Worm (Caenorhabditis elegans): ENCODE measurements around the gene F09C8.2.

Gene F09C8.2

ce11 chrX:16124290-16124689 lies 22.5 kb downstream of the F09C8.2 start:
- TF ChIP-seq unc-39 (tag; optimal IDR thresholded peaks at IDR 0.05) (no peak), daf-16 (GFP tag; optimal IDR thresholded peaks at IDR 0.05) (no peak), daf-16 (tag; optimal IDR thresholded peaks at IDR 0.05) (peak; percentile 4), unc-130 (GFP tag; optimal IDR thresholded peaks at IDR 0.05) (no peak), egl-43 (GFP tag; IDR thresholded peaks at IDR 0.05) (0 out of 2 replicates have a peak, but pooled peaks have one; percentile 21), aha-1 (tag) (no peak), T26A8.4 (GFP tag; IDR thresholded peaks at IDR 0.05) (no peak), set-16 (GFP tag; IDR thresholded peaks at IDR 0.05) (peak; percentile 78)

ce11 chrX:16122628-16123027 lies 24.2 kb downstream of the F09C8.2 start:
- TF ChIP-seq php-3 (GFP tag; IDR thresholded peaks at IDR 0.05) (no peak), lin-29 (GFP tag; IDR thresholded peaks at IDR 0.05) (no peak), snpc-1.2 (GFP tag; IDR thresholded peaks at IDR 0.05) (no peak)

ce11 chrX:16117618-16118017 lies 29.2 kb downstream of the F09C8.2 start:
- no peak for TF ChIP-seq lin-13 (GFP tag; optimal IDR thresholded peaks at IDR 0.05)
- no peak for TF ChIP-seq cey-2 (tag; optimal IDR thresholded peaks at IDR 0.05; ENCODE audit: borderline replicate concordance, insufficient read depth)
- no peak for TF ChIP-seq ces-1 (GFP tag; optimal IDR thresholded peaks at IDR 0.05)
- TF ChIP-seq lsy-2 (tag; optimal IDR thresholded peaks at IDR 0.05), result no peak
- TF ChIP-seq daf-12 (tag; optimal IDR thresholded peaks at IDR 0.05), result no peak
- no peak for TF ChIP-seq aha-1 (tag)
- TF ChIP-seq ztf-11 (tag; optimal IDR thresholded peaks at IDR 0.05), result no peak
- TF ChIP-seq unc-62 (GFP tag; optimal IDR thresholded peaks at IDR 0.05 in 1 of 2), result peak in 1 of 2 experiments; percentile 16
- no peak for TF ChIP-seq unc-62 (tag; optimal IDR thresholded peaks at IDR 0.05)
- no peak for TF ChIP-seq F44E2.7 (GFP tag; IDR thresholded peaks at IDR 0.05)
- TF ChIP-seq duxl-1 (tag; optimal IDR thresholded peaks at IDR 0.05; ENCODE audit: poor library complexity), result no peak
- TF ChIP-seq nhr-42 (GFP tag; IDR thresholded peaks at IDR 0.05), result no peak
- no peak for TF ChIP-seq tra-1 (GFP tag; IDR thresholded peaks at IDR 0.05)
- TF ChIP-seq set-16 (GFP tag; IDR thresholded peaks at IDR 0.05), result peak; percentile 96
- no peak for TF ChIP-seq dmd-6 (GFP tag; IDR thresholded peaks at IDR 0.05)
- TF ChIP-seq ztf-7 (tag; optimal IDR thresholded peaks at IDR 0.05), result no peak
- no peak for TF ChIP-seq mdt-29 (GFP tag; IDR thresholded peaks at IDR 0.05)
- no peak for TF ChIP-seq saeg-2 (GFP tag; IDR thresholded peaks at IDR 0.05)
- TF ChIP-seq ama-1 (optimal IDR thresholded peaks at IDR 0.05), result no peak
- no peak for TF ChIP-seq ctbp-1 (GFP tag; IDR thresholded peaks at IDR 0.05)
- TF ChIP-seq egl-43 (GFP tag; IDR thresholded peaks at IDR 0.05), result peak; percentile 14; the same call in 1 of the 2 replicates
- TF ChIP-seq php-3 (GFP tag; IDR thresholded peaks at IDR 0.05), result no peak

ce11 chrX:16117176-16117575 lies 29.6 kb downstream of the F09C8.2 start:
- TF ChIP-seq mxl-2 (GFP tag; conservative IDR thresholded peaks at IDR 0.05), result no peak
- TF ChIP-seq ama-1 (optimal IDR thresholded peaks at IDR 0.05), result no peak
- TF ChIP-seq ceh-44 (GFP tag; IDR thresholded peaks at IDR 0.05), result no peak
- TF ChIP-seq dmd-9 (GFP tag; IDR thresholded peaks at IDR 0.05), result no peak
- TF ChIP-seq zip-11 (GFP tag; IDR thresholded peaks at IDR 0.05), result no peak
- TF ChIP-seq D1046.2 (GFP tag; IDR thresholded peaks at IDR 0.05), result no peak

- TF ChIP-seq cey-2 (tag; optimal IDR thresholded peaks at IDR 0.05; ENCODE audit: borderline replicate concordance, insufficient read depth) (no peak), ces-1 (GFP tag; optimal IDR thresholded peaks at IDR 0.05) (peak; percentile 74), mxl-2 (GFP tag; conservative IDR thresholded peaks at IDR 0.05) (no peak)
Measured at ce11 chrX:16116279-16116678, 30.5 kb downstream of the F09C8.2 start.
